Fruit fly (Drosophila melanogaster) whole organism, wandering third instar larva: ENCODE data around the gene Tip60.

Experiments
- CG32264 ChIP-seq: fragments of 200-800 bp; sonication (Bioruptor generic); optimal IDR thresholded peaks from 2 replicates; lab custom pipeline; 2016; ENCODE audit warnings: missing biosample characterization, missing genetic modification characterization
- Dif ChIP-seq: fragments of 200-275, 200-300 bp; sonication (Bioruptor generic); optimal IDR thresholded peaks from 2 replicates; lab custom pipeline; 2018; ENCODE audit warnings: missing biosample characterization, missing genetic modification characterization; ENCODE audit not compliant: partially characterized antibody
- GATAd ChIP-seq: sonication (Bioruptor generic); optimal IDR thresholded peaks from 2 replicates; lab custom pipeline; 2016; ENCODE audit warnings: missing biosample characterization, missing genetic modification characterization
- HLH106 ChIP-seq: fragments of 200-800 bp; optimal IDR thresholded peaks from 3 replicates; lab custom pipeline; 2019; ENCODE audit warnings: missing biosample characterization, mild to moderate bottlenecking, missing genetic modification characterization, moderate library complexity
- Hnf4 ChIP-seq: fragments of 200-800 bp; sonication (Bioruptor generic); optimal IDR thresholded peaks from 2 replicates; lab custom pipeline; 2016; ENCODE audit warnings: missing biosample characterization, mild to moderate bottlenecking, missing genetic modification characterization
- Hr83 ChIP-seq: fragments of 200-300 bp; sonication (Bioruptor generic); optimal IDR thresholded peaks from 2 replicates; lab custom pipeline; 2016; ENCODE audit warnings: missing biosample characterization, mild to moderate bottlenecking, missing genetic modification characterization, moderate library complexity; ENCODE audit not compliant: poor library complexity, severe bottlenecking
- Jra ChIP-seq: sonication (Bioruptor generic); optimal IDR thresholded peaks from 2 replicates; lab custom pipeline; 2016; ENCODE audit warnings: missing biosample characterization, missing genetic modification characterization
- Mio ChIP-seq: sonication (Bioruptor generic); optimal IDR thresholded peaks from 2 replicates; lab custom pipeline; 2016; ENCODE audit warnings: missing biosample characterization, missing genetic modification characterization
- Myc ChIP-seq: fragments of >200 bp; optimal IDR thresholded peaks from 2 replicates; lab custom pipeline; 2017
- OdsH ChIP-seq: fragments of 200-800 bp; sonication (Bioruptor generic); optimal IDR thresholded peaks from 2 replicates; lab custom pipeline; 2016; ENCODE audit warnings: missing biosample characterization, mild to moderate bottlenecking, missing genetic modification characterization
- Rel ChIP-seq, 2 experiments: fragments of 200-800 bp; sonication (Bioruptor generic) in 1 of 2; optimal IDR thresholded peaks; 2 replicates in 1 of 2; 3 replicates in 1 of 2; lab custom pipeline; 2016 to 2019; ENCODE audit warnings: mild to moderate bottlenecking in 2 of 2, missing biosample characterization in 2 of 2, missing genetic modification characterization in 2 of 2, moderate library complexity in 1 of 2
- Sp1 ChIP-seq: fragments of 200-800 bp; sonication (Bioruptor generic); optimal IDR thresholded peaks from 3 replicates; lab custom pipeline; 2019; ENCODE audit warnings: missing biosample characterization, mild to moderate bottlenecking, missing genetic modification characterization, moderate library complexity
- Vsx2 ChIP-seq: fragments of 200-300, 225-300 bp; sonication (Bioruptor generic); optimal IDR thresholded peaks from 2 replicates; lab custom pipeline; 2018; ENCODE audit warnings: missing biosample characterization, missing genetic modification characterization; ENCODE audit not compliant: partially characterized antibody
- br ChIP-seq: fragments of 200-800 bp; sonication (Bioruptor generic); optimal IDR thresholded peaks from 2 replicates; lab custom pipeline; 2016; ENCODE audit warnings: missing biosample characterization, missing genetic modification characterization
- brk ChIP-seq: fragments of 200-800 bp; sonication (Bioruptor generic); optimal IDR thresholded peaks from 2 replicates; lab custom pipeline; 2016; ENCODE audit warnings: missing biosample characterization, mild to moderate bottlenecking, missing genetic modification characterization
- ey ChIP-seq: fragments of 200-800 bp; sonication (Bioruptor generic); optimal IDR thresholded peaks from 2 replicates; lab custom pipeline; 2016; ENCODE audit warnings: missing biosample characterization, missing genetic modification characterization
- foxo ChIP-seq, 2 experiments: fragments of 200-800 bp; sonication (Bioruptor generic); optimal IDR thresholded peaks; 2 replicates in 1 of 2; 3 replicates in 1 of 2; lab custom pipeline; 2016 to 2017; ENCODE audit warnings: missing biosample characterization in 2 of 2, missing genetic modification characterization in 2 of 2
- fru ChIP-seq: fragments of 200-800 bp; sonication (Bioruptor generic); optimal IDR thresholded peaks from 3 replicates; lab custom pipeline; 2016; ENCODE audit warnings: missing biosample characterization, mild to moderate bottlenecking, missing genetic modification characterization
- h ChIP-seq: fragments of 200-800 bp; sonication (Bioruptor generic); optimal IDR thresholded peaks from 3 replicates; lab custom pipeline; 2016; ENCODE audit warnings: missing biosample characterization, mild to moderate bottlenecking, missing genetic modification characterization
- jim ChIP-seq: fragments of 175-275, 200-325 bp; sonication (Bioruptor generic); optimal IDR thresholded peaks from 2 replicates; lab custom pipeline; 2016; ENCODE audit warnings: missing biosample characterization, mild to moderate bottlenecking, missing genetic modification characterization
- lola ChIP-seq: fragments of >200 bp; optimal IDR thresholded peaks from 2 replicates; lab custom pipeline; 2017; ENCODE audit warnings: missing biosample characterization, missing genetic modification characterization
- pan ChIP-seq: fragments of >200 bp; optimal IDR thresholded peaks from 2 replicates; lab custom pipeline; 2017
- psq ChIP-seq: fragments of 200-800 bp; sonication (Bioruptor generic); optimal IDR thresholded peaks from 3 replicates; lab custom pipeline; 2017; ENCODE audit warnings: missing biosample characterization, mild to moderate bottlenecking, missing genetic modification characterization, moderate library complexity
- rgr ChIP-seq: fragments of 200-800 bp; sonication (Bioruptor generic); optimal IDR thresholded peaks from 3 replicates; lab custom pipeline; 2016; ENCODE audit warnings: missing biosample characterization, mild to moderate bottlenecking, missing genetic modification characterization
- sv ChIP-seq: fragments of 200-800 bp; sonication (Bioruptor generic); optimal IDR thresholded peaks from 3 replicates; lab custom pipeline; 2016; ENCODE audit warnings: missing biosample characterization, missing genetic modification characterization
- tai ChIP-seq: sonication (Bioruptor generic); optimal IDR thresholded peaks from 2 replicates; lab custom pipeline; 2016; ENCODE audit warnings: missing biosample characterization, missing genetic modification characterization
- usp ChIP-seq: fragments of >200 bp; optimal IDR thresholded peaks from 2 replicates; lab custom pipeline; 2017; ENCODE audit warnings: missing biosample characterization, missing genetic modification characterization
- woc ChIP-seq: sonication (Bioruptor generic); optimal IDR thresholded peaks from 2 replicates; lab custom pipeline; 2016; ENCODE audit warnings: missing biosample characterization, mild to moderate bottlenecking, missing genetic modification characterization

Gene Tip60

dm6 chrX:4139043-4139442 lies 21.8 kb upstream of the Tip60 start:
- TF ChIP-seq ey (GFP tag; lab: Kevin White, UChicago), result no peak
- TF ChIP-seq brk (GFP tag; lab: Kevin White, UChicago), result no peak
- TF ChIP-seq usp (GFP tag; lab: Kevin White, UChicago), result no peak
- TF ChIP-seq jim (GFP tag; lab: Kevin White, UChicago), result no peak
- TF ChIP-seq OdsH (GFP tag; lab: Kevin White, UChicago), result no peak
- TF ChIP-seq Rel (GFP tag; optimal IDR thresholded peaks at IDR 0.05; lab: Kevin White, UChicago), result no peak
- no peak for TF ChIP-seq Rel (tag; optimal IDR thresholded peaks at IDR 0.05; lab: Kevin White, UChicago)
- no peak for TF ChIP-seq woc (GFP tag; lab: Kevin White, UChicago)
- no peak for TF ChIP-seq CG32264
- TF ChIP-seq foxo (GFP tag; optimal IDR thresholded peaks at IDR 0.05; lab: Kevin White, UChicago), result no peak
- no peak for TF ChIP-seq Jra (GFP tag; lab: Kevin White, UChicago)
- TF ChIP-seq Hr83 (GFP tag; lab: Kevin White, UChicago), result no peak
- no peak for TF ChIP-seq sv (GFP tag; lab: Kevin White, UChicago)
- TF ChIP-seq Dif (GFP tag; lab: Kevin White, UChicago), result no peak
- no peak for TF ChIP-seq lola (GFP tag; lab: Kevin White, UChicago)
- TF ChIP-seq Myc (lab: Kevin White, UChicago), result no peak
- no peak for TF ChIP-seq Vsx2 (GFP tag; lab: Kevin White, UChicago)
- TF ChIP-seq HLH106 (tag; lab: Kevin White, UChicago), result no peak

dm6 chrX:4131049-4131629 lies 13.9 kb upstream of the Tip60 start, which contains the start of gene GlcAT-I:
GlcAT-I (plus strand) TSS chrX:4131211.
- TF ChIP-seq CG32264 (no peak), Rel (GFP tag; optimal IDR thresholded peaks at IDR 0.05; lab: Kevin White, UChicago) (no peak), Rel (tag; optimal IDR thresholded peaks at IDR 0.05; lab: Kevin White, UChicago) (peak; percentile 18), pan (lab: Kevin White, UChicago) (no peak)

DNA sequence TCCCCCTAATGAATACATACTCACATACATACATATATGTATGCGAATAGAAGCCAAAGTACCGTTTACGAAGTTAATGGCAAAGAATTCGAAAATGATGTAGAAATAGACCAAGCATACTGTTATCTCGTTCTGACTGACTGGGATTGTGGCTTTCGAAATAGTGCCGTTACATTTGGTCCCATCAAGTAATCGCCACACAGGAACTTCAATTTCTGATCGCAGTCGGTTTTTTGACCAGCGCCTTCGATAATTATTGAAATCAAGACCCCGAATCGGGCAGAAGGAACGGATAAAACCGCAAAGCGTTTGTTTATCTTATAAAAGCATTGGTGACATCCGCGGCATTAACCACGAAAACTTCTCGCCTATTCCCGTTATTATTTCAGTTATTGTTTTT lies 2.3 kb upstream of the Tip60 start:
- TF ChIP-seq woc (GFP tag; lab: Kevin White, UChicago), result no peak
- TF ChIP-seq Jra (GFP tag; lab: Kevin White, UChicago), result no peak
- no peak for TF ChIP-seq jim (GFP tag; lab: Kevin White, UChicago)
- no peak for TF ChIP-seq Dif (GFP tag; lab: Kevin White, UChicago)

DNA sequence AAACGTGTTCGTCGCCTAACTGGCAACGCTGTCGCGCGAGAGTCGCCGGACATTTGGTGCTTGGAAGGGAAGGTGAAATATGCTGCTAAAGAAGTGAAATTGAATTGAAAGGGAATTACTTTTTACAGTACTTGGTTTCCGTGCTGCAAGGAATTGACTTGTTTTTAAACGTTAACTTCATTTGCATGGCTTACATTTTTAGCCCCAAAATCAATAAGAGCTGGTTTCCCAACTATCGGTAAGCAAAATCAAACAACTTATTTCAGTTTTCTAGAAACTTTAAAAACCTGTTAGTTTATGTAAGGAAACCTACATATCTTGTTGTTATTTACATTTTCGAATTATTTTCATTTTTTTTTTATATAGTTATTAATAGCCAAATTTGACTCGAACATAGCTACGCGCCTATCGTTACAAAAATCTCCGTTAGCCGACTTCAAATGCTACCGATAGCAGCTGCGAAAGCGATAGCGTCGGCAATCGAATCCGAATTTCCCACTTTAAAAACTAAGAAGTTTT lies 3.5 kb downstream of the Tip60 start, which contains the start of the genes dgt4 and Nsun2:
Gene dgt4, plus strand, starts transcription at position 4 of the 519 bp plus-strand sequence.
Gene Nsun2, minus strand, starts transcription at position 37 of the 519 bp plus-strand sequence.
- peak; percentile 31 for TF ChIP-seq h (GFP tag; lab: Kevin White, UChicago)
- TF ChIP-seq foxo (GFP tag; optimal IDR thresholded peaks at IDR 0.05; lab: Kevin White, UChicago), result peak in 1 of 2 experiments; percentile 61
- peak; percentile 58 for TF ChIP-seq woc (GFP tag; lab: Kevin White, UChicago)
- TF ChIP-seq pan (lab: Kevin White, UChicago), result no peak
- peak; percentile 50 for TF ChIP-seq Hnf4 (GFP tag; lab: Kevin White, UChicago)
- TF ChIP-seq Jra (GFP tag; lab: Kevin White, UChicago), result peak; percentile 28
- peak; percentile 12 for TF ChIP-seq Sp1 (GFP tag; lab: Kevin White, UChicago)
- peak; percentile 29 for TF ChIP-seq rgr (GFP tag; lab: Kevin White, UChicago)
- TF ChIP-seq psq (GFP tag; lab: Kevin White, UChicago), result peak; percentile 2
- TF ChIP-seq Myc (lab: Kevin White, UChicago), result peak; percentile 49
- no peak for TF ChIP-seq jim (GFP tag; lab: Kevin White, UChicago)
- no peak for TF ChIP-seq Mio (GFP tag; lab: Kevin White, UChicago)
- TF ChIP-seq br (GFP tag; lab: Kevin White, UChicago), result peak; percentile 13
- peak; percentile 21 for TF ChIP-seq fru (GFP tag; lab: Kevin White, UChicago)

- no peak for TF ChIP-seq Sp1 (GFP tag; lab: Kevin White, UChicago)
- no peak for TF ChIP-seq Myc (lab: Kevin White, UChicago)
- peak; percentile 58 for TF ChIP-seq Jra (GFP tag; lab: Kevin White, UChicago)
- TF ChIP-seq lola (GFP tag; lab: Kevin White, UChicago), result no peak
- TF ChIP-seq h (GFP tag; lab: Kevin White, UChicago), result peak; percentile 8
- no peak for TF ChIP-seq GATAd (GFP tag; lab: Kevin White, UChicago)
- TF ChIP-seq tai (GFP tag; lab: Kevin White, UChicago), result no peak
- TF ChIP-seq OdsH (GFP tag; lab: Kevin White, UChicago), result no peak
- peak; percentile 42 for TF ChIP-seq psq (GFP tag; lab: Kevin White, UChicago)
- no peak for TF ChIP-seq pan (lab: Kevin White, UChicago)
Measured at dm6 chrX:4108612-4109173, 8.6 kb downstream of the Tip60 start.
